Fruit fly (Drosophila melanogaster): Measurements from ENCODE around the gene msl-3.

Gene msl-3

DNA sequence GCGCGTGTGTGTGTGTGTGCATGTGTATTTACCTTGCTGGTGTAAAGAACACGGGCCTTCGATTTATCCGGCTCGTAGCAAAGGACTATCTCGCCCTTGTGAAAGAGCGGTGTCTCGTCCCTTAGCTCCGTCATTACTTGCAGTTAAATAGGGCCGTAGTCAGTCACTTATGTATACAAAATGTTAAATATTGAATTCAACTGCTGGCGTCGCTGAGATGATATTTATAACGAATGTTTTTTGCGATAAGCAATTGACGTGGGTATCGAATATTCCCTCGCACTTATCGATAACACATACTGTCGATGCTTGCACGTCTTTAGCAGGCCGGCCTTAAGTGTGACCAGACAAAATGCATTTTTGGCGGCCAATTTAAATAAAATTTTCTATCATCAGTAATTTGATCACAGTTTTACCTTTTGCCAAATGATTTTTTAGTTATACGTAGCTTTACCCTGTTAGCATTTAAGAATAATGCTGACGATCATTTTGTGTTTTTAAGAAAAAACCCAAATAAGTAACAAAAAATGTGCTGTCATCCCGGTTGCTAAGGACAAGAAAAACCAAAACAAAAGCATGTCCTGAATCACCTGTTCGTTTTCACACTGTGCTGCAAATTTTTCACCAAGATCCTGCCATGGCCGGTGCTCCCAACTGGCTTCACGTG is at the start of gene msl-3, which contains the start of gene BBS1:
Gene msl-3, minus strand, starts transcription at position 245 of the 667 bp plus-strand sequence.
Gene BBS1, plus strand, starts transcription at position 617 of the 667 bp plus-strand sequence.
- TF ChIP-seq EcR (GFP tag; optimal IDR thresholded peaks at IDR 0.05), result no peak
- no peak for TF ChIP-seq usp (GFP tag; optimal IDR thresholded peaks at IDR 0.05)
- no peak for TF ChIP-seq pan (optimal IDR thresholded peaks at IDR 0.05)

DNA sequence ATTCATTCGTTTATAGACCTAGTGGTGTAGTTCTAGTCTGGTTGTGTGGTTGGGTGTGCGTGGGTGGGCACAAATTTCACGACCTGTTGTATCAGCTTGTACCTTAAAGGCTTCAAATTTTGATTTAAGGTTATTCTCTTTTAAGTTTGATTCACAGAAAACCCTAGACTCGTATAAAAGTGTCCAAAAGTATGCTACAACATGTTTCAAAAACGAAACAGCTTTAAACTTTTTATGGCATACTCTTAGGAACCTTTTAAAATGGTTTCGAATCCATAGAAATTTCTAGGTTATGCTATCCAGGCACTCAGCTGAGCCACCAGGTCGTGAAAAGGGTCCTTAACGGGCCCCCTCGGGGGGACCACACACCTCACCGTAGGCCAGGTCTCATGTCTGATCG is 36.6 kb upstream of the msl-3 start:
- no peak for TF ChIP-seq Dll (optimal IDR thresholded peaks at IDR 0.05)
- no peak for TF ChIP-seq usp (GFP tag; optimal IDR thresholded peaks at IDR 0.05)
- TF ChIP-seq psq (optimal IDR thresholded peaks at IDR 0.05), result no peak
- TF ChIP-seq EcR (GFP tag; optimal IDR thresholded peaks at IDR 0.05), result no peak
- no peak for TF ChIP-seq pan (optimal IDR thresholded peaks at IDR 0.05)
- no peak for TF ChIP-seq CG8478 (optimal IDR thresholded peaks at IDR 0.05)

- no peak for TF ChIP-seq EcR (GFP tag; optimal IDR thresholded peaks at IDR 0.05)
- TF ChIP-seq usp (GFP tag; optimal IDR thresholded peaks at IDR 0.05), result no peak
- TF ChIP-seq CG8478 (optimal IDR thresholded peaks at IDR 0.05), result no peak
- TF ChIP-seq psq (optimal IDR thresholded peaks at IDR 0.05), result no peak
- no peak for TF ChIP-seq pan (optimal IDR thresholded peaks at IDR 0.05)
- TF ChIP-seq Dll (optimal IDR thresholded peaks at IDR 0.05), result no peak
Observed at dm6 chr3L:7161310-7161709, 36.0 kb upstream of the msl-3 start.

dm6 chr3L:7157713-7158112 is 32.4 kb upstream of the msl-3 start, which contains the start of gene CG8620:
Gene CG8620, plus strand, starts transcription at chr3L:7158099.
- TF ChIP-seq psq (optimal IDR thresholded peaks at IDR 0.05) (no peak), usp (GFP tag; optimal IDR thresholded peaks at IDR 0.05) (no peak), CG8478 (optimal IDR thresholded peaks at IDR 0.05) (no peak), Dll (optimal IDR thresholded peaks at IDR 0.05) (no peak), EcR (GFP tag; optimal IDR thresholded peaks at IDR 0.05) (no peak), pan (optimal IDR thresholded peaks at IDR 0.05) (no peak)

- TF ChIP-seq pan (optimal IDR thresholded peaks at IDR 0.05), result no peak
- no peak for TF ChIP-seq usp (GFP tag; optimal IDR thresholded peaks at IDR 0.05)
- TF ChIP-seq CG8478 (optimal IDR thresholded peaks at IDR 0.05), result no peak
- no peak for TF ChIP-seq Dll (optimal IDR thresholded peaks at IDR 0.05)
- TF ChIP-seq psq (optimal IDR thresholded peaks at IDR 0.05), result no peak
- no peak for TF ChIP-seq EcR (GFP tag; optimal IDR thresholded peaks at IDR 0.05)
Observed at dm6 chr3L:7156890-7157289, 31.6 kb upstream of the msl-3 start, which contains the start of gene corn. Gene corn, minus strand, starts transcription at chr3L:7157073.

dm6 chr3L:7156239-7156638 is 30.9 kb upstream of the msl-3 start:
- TF ChIP-seq CG8478 (optimal IDR thresholded peaks at IDR 0.05) (no peak), psq (optimal IDR thresholded peaks at IDR 0.05) (no peak), pan (optimal IDR thresholded peaks at IDR 0.05) (no peak), Dll (optimal IDR thresholded peaks at IDR 0.05) (no peak), EcR (GFP tag; optimal IDR thresholded peaks at IDR 0.05) (no peak), usp (GFP tag; optimal IDR thresholded peaks at IDR 0.05) (no peak)

dm6 chr3L:7155522-7155978 is 30.2 kb upstream of the msl-3 start:
- TF ChIP-seq EcR (GFP tag; optimal IDR thresholded peaks at IDR 0.05) (no peak), usp (GFP tag; optimal IDR thresholded peaks at IDR 0.05) (no peak), psq (optimal IDR thresholded peaks at IDR 0.05) (no peak), CG8478 (optimal IDR thresholded peaks at IDR 0.05) (no peak), Dll (optimal IDR thresholded peaks at IDR 0.05) (no peak), pan (optimal IDR thresholded peaks at IDR 0.05) (no peak)

DNA sequence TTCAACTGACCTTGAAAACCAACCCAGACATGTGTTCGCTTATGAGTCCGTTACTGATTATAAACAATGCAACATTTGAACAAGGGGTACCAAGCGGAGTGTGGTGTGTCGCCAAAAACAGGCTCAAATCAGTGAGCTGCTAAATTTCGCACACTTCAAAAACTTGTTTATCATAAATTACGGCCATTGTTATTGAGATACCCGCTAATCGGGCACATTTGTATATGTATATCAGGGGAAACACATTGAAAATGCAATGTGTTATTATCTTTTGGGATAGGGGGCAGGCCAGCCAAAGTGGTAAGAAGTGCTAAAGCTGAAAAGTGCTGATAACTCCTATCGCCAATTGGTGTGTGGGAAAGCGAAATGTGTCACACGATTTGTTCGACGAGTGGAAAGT is 28.9 kb upstream of the msl-3 start:
- TF ChIP-seq usp (GFP tag; optimal IDR thresholded peaks at IDR 0.05), result no peak
- no peak for TF ChIP-seq pan (optimal IDR thresholded peaks at IDR 0.05)
- no peak for TF ChIP-seq Dll (optimal IDR thresholded peaks at IDR 0.05)
- TF ChIP-seq psq (optimal IDR thresholded peaks at IDR 0.05), result no peak
- no peak for TF ChIP-seq CG8478 (optimal IDR thresholded peaks at IDR 0.05)
- no peak for TF ChIP-seq EcR (GFP tag; optimal IDR thresholded peaks at IDR 0.05)

DNA sequence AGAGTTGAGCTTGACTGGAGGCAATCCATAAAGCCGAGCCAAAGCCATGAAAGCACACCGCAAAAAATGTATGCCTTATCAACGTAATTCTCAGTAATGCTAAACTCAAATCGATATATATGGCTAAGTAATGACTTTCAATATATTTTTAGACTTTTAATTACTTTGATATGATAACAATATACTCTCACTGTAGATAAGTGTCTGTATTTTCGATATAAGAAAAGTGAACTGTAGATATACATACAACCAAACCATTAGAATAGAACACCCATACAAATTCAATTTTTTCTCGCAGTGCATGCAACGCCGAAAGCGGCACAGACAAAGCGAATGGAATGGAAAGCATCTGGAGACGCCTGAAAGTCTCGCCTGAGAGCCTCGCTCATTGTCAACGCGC is 28.3 kb upstream of the msl-3 start:
- TF ChIP-seq psq (optimal IDR thresholded peaks at IDR 0.05) (no peak), usp (GFP tag; optimal IDR thresholded peaks at IDR 0.05) (no peak), pan (optimal IDR thresholded peaks at IDR 0.05) (no peak), Dll (optimal IDR thresholded peaks at IDR 0.05) (no peak), EcR (GFP tag; optimal IDR thresholded peaks at IDR 0.05) (no peak), CG8478 (optimal IDR thresholded peaks at IDR 0.05) (no peak)

- TF ChIP-seq psq (optimal IDR thresholded peaks at IDR 0.05) (no peak), CG8478 (optimal IDR thresholded peaks at IDR 0.05) (no peak), Dll (optimal IDR thresholded peaks at IDR 0.05) (no peak), EcR (GFP tag; optimal IDR thresholded peaks at IDR 0.05) (no peak), usp (GFP tag; optimal IDR thresholded peaks at IDR 0.05) (no peak), pan (optimal IDR thresholded peaks at IDR 0.05) (no peak)
Observed at dm6 chr3L:7151521-7152465, 26.5 kb upstream of the msl-3 start.

DNA sequence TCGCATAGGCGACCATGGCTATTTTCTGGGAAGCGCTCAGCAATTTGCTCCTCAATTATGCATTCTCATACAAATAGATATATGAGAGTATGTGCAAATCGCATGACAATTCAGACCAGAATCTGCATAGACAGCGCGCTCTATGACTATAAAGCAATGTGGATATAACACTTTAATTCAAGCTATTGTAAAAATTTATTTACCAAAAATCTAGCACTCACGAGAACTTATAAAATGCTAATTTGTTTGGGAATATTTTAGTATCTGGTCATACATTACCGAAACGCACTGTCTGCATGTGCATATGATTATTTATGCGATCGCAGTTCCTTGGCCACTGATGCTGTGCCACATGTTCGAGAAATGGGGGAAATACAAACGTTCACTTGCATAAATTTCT is 25.5 kb upstream of the msl-3 start:
- TF ChIP-seq usp (GFP tag; optimal IDR thresholded peaks at IDR 0.05), result no peak
- TF ChIP-seq pan (optimal IDR thresholded peaks at IDR 0.05), result no peak
- TF ChIP-seq CG8478 (optimal IDR thresholded peaks at IDR 0.05), result no peak
- TF ChIP-seq psq (optimal IDR thresholded peaks at IDR 0.05), result no peak
- TF ChIP-seq Dll (optimal IDR thresholded peaks at IDR 0.05), result no peak
- TF ChIP-seq EcR (GFP tag; optimal IDR thresholded peaks at IDR 0.05), result no peak

DNA sequence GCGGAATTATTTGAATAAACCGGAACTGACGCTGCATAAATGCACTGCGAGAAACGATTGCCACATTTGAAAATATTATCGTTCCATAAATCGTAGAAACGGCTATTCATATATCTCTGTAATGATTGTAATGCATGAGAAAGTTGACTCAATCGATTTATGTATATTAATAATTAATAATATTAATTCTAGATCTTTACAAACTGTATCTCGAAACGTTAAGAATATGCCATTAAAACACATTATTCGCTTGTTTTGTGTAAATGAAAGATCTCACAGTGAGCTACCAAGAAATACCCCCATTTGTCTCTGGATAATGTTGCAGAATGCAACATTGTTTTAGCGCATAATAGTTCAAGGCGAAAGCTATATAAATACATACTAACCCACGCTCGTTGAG is 24.5 kb upstream of the msl-3 start:
- no peak for TF ChIP-seq psq (optimal IDR thresholded peaks at IDR 0.05)
- TF ChIP-seq pan (optimal IDR thresholded peaks at IDR 0.05), result no peak
- TF ChIP-seq EcR (GFP tag; optimal IDR thresholded peaks at IDR 0.05), result no peak
- TF ChIP-seq CG8478 (optimal IDR thresholded peaks at IDR 0.05), result no peak
